Worm (Caenorhabditis elegans) whole organism, L3 larva: ENCODE measurements around the gene C18B2.2.

Experiments used
- R02D3.7 ChIP-seq: fragments of 150-350 bp; optimal IDR thresholded peaks from 2 replicates; lab custom pipeline; 2014; ENCODE audit warnings: missing biosample characterization, missing genetic modification characterization
- aly-2 ChIP-seq: fragments of 150-350 bp; optimal IDR thresholded peaks from 2 replicates; lab custom pipeline; 2014; ENCODE audit warnings: missing biosample characterization, missing genetic modification characterization
- daf-12 ChIP-seq: fragments of 150-350 bp; optimal IDR thresholded peaks from 2 replicates; lab custom pipeline; 2014; ENCODE audit warnings: missing biosample characterization, missing genetic modification reagents, missing genetic modification characterization
- fkh-10 ChIP-seq: sonication (generic microtip); optimal IDR thresholded peaks from 2 replicates; lab custom pipeline; 2017; ENCODE audit warnings: missing biosample characterization, missing genetic modification reagents, missing genetic modification characterization
- jun-1 ChIP-seq: fragments of 150-350 bp; optimal IDR thresholded peaks from 2 replicates; lab custom pipeline; 2014; ENCODE audit warnings: missing biosample characterization, missing genetic modification reagents, missing genetic modification characterization
- mml-1 ChIP-seq: fragments of 150-350 bp; sonication (generic microtip); optimal IDR thresholded peaks from 3 replicates; lab custom pipeline; 2014; ENCODE audit warnings: missing biosample characterization, missing genetic modification characterization
- nhr-77 ChIP-seq: fragments of 150-350 bp; optimal IDR thresholded peaks from 2 replicates; lab custom pipeline; 2014; ENCODE audit warnings: missing biosample characterization, missing genetic modification characterization
- pqm-1 ChIP-seq: fragments of 150-350 bp; optimal IDR thresholded peaks from 2 replicates; lab custom pipeline; 2017; ENCODE audit warnings: missing biosample characterization, missing genetic modification characterization, inconsistent platforms
- zag-1 ChIP-seq: fragments of 150-350 bp; optimal IDR thresholded peaks from 2 replicates; lab custom pipeline; 2014; ENCODE audit warnings: missing biosample characterization, missing genetic modification characterization

DNA sequence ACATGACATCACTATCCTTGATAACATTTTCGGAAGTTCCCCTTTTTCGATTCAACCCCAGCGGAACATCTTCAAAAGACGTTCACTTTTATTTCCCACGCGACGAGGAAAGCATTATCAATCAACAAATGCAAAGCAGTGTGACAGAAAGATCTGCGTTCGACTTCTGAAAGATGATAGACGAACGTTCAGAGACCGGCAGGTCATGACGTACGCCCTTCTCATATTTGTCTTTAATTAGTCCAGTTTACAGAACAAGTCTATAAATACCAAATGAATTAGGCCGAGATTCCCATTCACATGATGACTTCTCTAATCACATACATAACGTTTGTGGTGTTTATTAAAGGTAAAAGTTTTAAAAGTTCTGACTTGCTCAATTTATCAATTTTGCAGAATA is 31.4 kb downstream of the C18B2.2 start, which contains the start of gene R11G1.11:
- TF ChIP-seq fkh-10 (GFP tag; lab: Kevin White, UChicago) (no peak), pqm-1 (tag; lab: Kevin White, UChicago) (no peak), mml-1 (no peak), nhr-77 (tag; lab: Kevin White, UChicago) (no peak), R02D3.7 (tag; lab: Kevin White, UChicago) (no peak), aly-2 (no peak), jun-1 (tag; lab: Kevin White, UChicago) (no peak), daf-12 (tag; lab: Kevin White, UChicago) (no peak), zag-1 (tag; lab: Kevin White, UChicago) (no peak)
